Worm (Caenorhabditis elegans) whole organism, L2 larva: ENCODE results near the gene ser-7.
A peak's percentile ranks its signal among the peaks of the same experiment; 100 is the strongest.

Source experiments
- C34F6.9 ChIP-seq: fragments of 150-350 bp; optimal IDR thresholded peaks from 2 replicates; lab custom pipeline; 2014; ENCODE audit warnings: missing biosample characterization, missing genetic modification characterization
- F13H6.1 ChIP-seq: sonication (generic microtip); optimal IDR thresholded peaks from 2 replicates; lab custom pipeline; 2016; ENCODE audit warnings: missing genetic modification characterization, missing compliant biosample characterization
- R02D3.7 ChIP-seq: fragments of 150-350 bp; optimal IDR thresholded peaks from 2 replicates; lab custom pipeline; 2014; ENCODE audit warnings: missing biosample characterization, missing genetic modification characterization
- Y55F3AM.14 ChIP-seq: fragments of 200-800 bp; sonication (Bioruptor generic); optimal IDR thresholded peaks from 2 replicates; lab custom pipeline; 2018; ENCODE audit warnings: mild to moderate bottlenecking, missing genetic modification characterization, missing compliant biosample characterization
- ZK546.5 ChIP-seq: sonication (generic microtip); optimal IDR thresholded peaks from 2 replicates; lab custom pipeline; 2017; ENCODE audit warnings: missing biosample characterization, missing genetic modification characterization
- alr-1 ChIP-seq: fragments of 150-350 bp; optimal IDR thresholded peaks from 2 replicates; lab custom pipeline; 2014; ENCODE audit warnings: missing biosample characterization, missing genetic modification characterization
- aly-2 ChIP-seq: fragments of 150-350 bp; optimal IDR thresholded peaks from 2 replicates; lab custom pipeline; 2014; ENCODE audit warnings: missing biosample characterization, missing genetic modification characterization
- ama-1 ChIP-seq: fragments of 150-350 bp; optimal IDR thresholded peaks from 2 replicates; lab custom pipeline; 2018; ENCODE audit warnings: inconsistent platforms
- blmp-1 ChIP-seq: sonication (generic microtip); optimal IDR thresholded peaks from 2 replicates; lab custom pipeline; 2017; ENCODE audit warnings: missing genetic modification characterization, mild to moderate bottlenecking, missing compliant biosample characterization, antibody characterized with exemption, moderate library complexity; ENCODE audit not compliant: insufficient read depth
- ceh-16 ChIP-seq: fragments of 150-350 bp; optimal IDR thresholded peaks from 2 replicates; lab custom pipeline; 2014; ENCODE audit warnings: missing biosample characterization, missing genetic modification characterization
- ceh-82 ChIP-seq: fragments of 150-350 bp; optimal IDR thresholded peaks from 2 replicates; lab custom pipeline; 2014; ENCODE audit warnings: missing biosample characterization, missing genetic modification characterization
- crh-2 ChIP-seq: sonication (generic microtip); optimal IDR thresholded peaks from 2 replicates; lab custom pipeline; 2017; ENCODE audit warnings: missing biosample characterization, missing genetic modification characterization
- dmd-4 ChIP-seq: sonication (generic microtip); optimal IDR thresholded peaks from 2 replicates; lab custom pipeline; 2017; ENCODE audit warnings: missing biosample characterization, missing genetic modification characterization
- egl-27 ChIP-seq: sonication (generic microtip); optimal IDR thresholded peaks from 3 replicates; lab custom pipeline; 2017; ENCODE audit warnings: missing biosample characterization, missing genetic modification reagents, missing genetic modification characterization
- elt-1 ChIP-seq: fragments of 150-350 bp; optimal IDR thresholded peaks from 2 replicates; lab custom pipeline; 2014; ENCODE audit warnings: missing biosample characterization, missing genetic modification characterization
- elt-3 ChIP-seq: sonication (generic microtip); optimal IDR thresholded peaks from 2 replicates; lab custom pipeline; 2017; ENCODE audit warnings: missing biosample characterization, missing genetic modification characterization
- fos-1 ChIP-seq: fragments of 150-350 bp; optimal IDR thresholded peaks from 2 replicates; lab custom pipeline; 2014; ENCODE audit warnings: missing biosample characterization, missing genetic modification characterization
- gmeb-1 ChIP-seq: fragments of 150-350 bp; optimal IDR thresholded peaks from 2 replicates; lab custom pipeline; 2014; ENCODE audit warnings: missing biosample characterization, missing genetic modification characterization
- lin-11 ChIP-seq: fragments of 150-350 bp; sonication (generic microtip); optimal IDR thresholded peaks from 2 replicates; lab custom pipeline; 2014; ENCODE audit warnings: missing biosample characterization, missing genetic modification characterization, inconsistent platforms, mixed read lengths
- lin-13 ChIP-seq: fragments of 150-350 bp; optimal IDR thresholded peaks from 2 replicates; lab custom pipeline; 2014; ENCODE audit warnings: missing biosample characterization, missing genetic modification reagents, missing genetic modification characterization
- lin-39 ChIP-seq: fragments of 150-350 bp; optimal IDR thresholded peaks from 2 replicates; lab custom pipeline; 2014; ENCODE audit warnings: missing biosample characterization, missing genetic modification reagents, missing genetic modification characterization
- lsy-2 ChIP-seq, 2 experiments: fragments of 150-350 bp in 1 of 2; sonication (generic microtip) in 1 of 2; optimal IDR thresholded peaks; 2 replicates each; lab custom pipeline; 2014 to 2017; ENCODE audit warnings: missing biosample characterization in 2 of 2, missing genetic modification characterization in 2 of 2
- mab-5 ChIP-seq: fragments of 150-350 bp; optimal IDR thresholded peaks from 2 replicates; lab custom pipeline; 2014; ENCODE audit warnings: missing biosample characterization, missing genetic modification characterization
- mbf-1 ChIP-seq: sonication (generic microtip); optimal IDR thresholded peaks from 2 replicates; lab custom pipeline; 2017; ENCODE audit warnings: missing biosample characterization, missing genetic modification characterization
- mdl-1 ChIP-seq, 2 experiments: fragments of 150-350 bp in 1 of 2; sonication (generic microtip) in 1 of 2; optimal IDR thresholded peaks; 2 replicates each; lab custom pipeline; 2017; ENCODE audit warnings: missing biosample characterization in 2 of 2, missing genetic modification characterization in 2 of 2
- nhr-10 ChIP-seq: sonication (generic microtip); optimal IDR thresholded peaks from 2 replicates; lab custom pipeline; 2017; ENCODE audit warnings: missing biosample characterization, missing genetic modification characterization
- nhr-11 ChIP-seq: fragments of 150-350 bp; optimal IDR thresholded peaks from 2 replicates; lab custom pipeline; 2014; ENCODE audit warnings: missing biosample characterization, missing genetic modification characterization
- nhr-12 ChIP-seq: fragments of 150-350 bp; optimal IDR thresholded peaks from 2 replicates; lab custom pipeline; 2014; ENCODE audit warnings: missing biosample characterization, missing genetic modification characterization
- nhr-129 ChIP-seq: fragments of 150-350 bp; optimal IDR thresholded peaks from 2 replicates; lab custom pipeline; 2014; ENCODE audit warnings: missing biosample characterization, missing genetic modification characterization
- nhr-21 ChIP-seq: fragments of 150-350 bp; optimal IDR thresholded peaks from 2 replicates; lab custom pipeline; 2014; ENCODE audit warnings: missing biosample characterization, missing genetic modification characterization
- nhr-23 ChIP-seq: fragments of 150-350 bp; optimal IDR thresholded peaks from 2 replicates; lab custom pipeline; 2014; ENCODE audit warnings: missing biosample characterization, missing genetic modification reagents, missing genetic modification characterization
- nhr-237 ChIP-seq: fragments of 150-350 bp; optimal IDR thresholded peaks from 2 replicates; lab custom pipeline; 2014; ENCODE audit warnings: missing biosample characterization, missing genetic modification characterization
- nhr-25 ChIP-seq: fragments of 150-350 bp; sonication (generic microtip); optimal IDR thresholded peaks from 3 replicates; lab custom pipeline; 2014; ENCODE audit warnings: missing biosample characterization, missing genetic modification characterization
- nhr-6 ChIP-seq: fragments of 150-350 bp; optimal IDR thresholded peaks from 2 replicates; lab custom pipeline; 2014; ENCODE audit warnings: missing biosample characterization, missing genetic modification characterization
- nhr-77 ChIP-seq: fragments of 150-350 bp; optimal IDR thresholded peaks from 2 replicates; lab custom pipeline; 2014; ENCODE audit warnings: missing biosample characterization, missing genetic modification characterization
- peb-1 ChIP-seq: fragments of 150-350 bp; optimal IDR thresholded peaks from 2 replicates; lab custom pipeline; 2014; ENCODE audit warnings: missing biosample characterization, missing genetic modification characterization
- sem-4 ChIP-seq: fragments of 150-350 bp; optimal IDR thresholded peaks from 2 replicates; lab custom pipeline; 2014; ENCODE audit warnings: missing biosample characterization, missing genetic modification reagents, missing genetic modification characterization
- skn-1 ChIP-seq: sonication (generic microtip); optimal IDR thresholded peaks from 2 replicates; lab custom pipeline; 2017; ENCODE audit warnings: missing biosample characterization, missing genetic modification characterization
- sma-3 ChIP-seq: sonication (generic microtip); optimal IDR thresholded peaks from 2 replicates; lab custom pipeline; 2016; ENCODE audit warnings: missing genetic modification reagents, missing genetic modification characterization, missing compliant biosample characterization
- sma-9 ChIP-seq, 2 experiments: fragments of 150-350 bp in 1 of 2; sonication (generic microtip) in 1 of 2; optimal IDR thresholded peaks; 2 replicates each; lab custom pipeline; 2014 to 2016; ENCODE audit warnings: missing genetic modification characterization in 2 of 2, mild to moderate bottlenecking in 1 of 2, missing biosample characterization in 1 of 2, missing compliant biosample characterization in 1 of 2, missing genetic modification reagents in 1 of 2, moderate library complexity in 1 of 2
- snpc-4 ChIP-seq: fragments of 150-350 bp; optimal IDR thresholded peaks from 2 replicates; lab custom pipeline; 2014; ENCODE audit warnings: missing biosample characterization, missing genetic modification characterization
- unc-39 ChIP-seq: fragments of 150-350 bp; optimal IDR thresholded peaks from 2 replicates; lab custom pipeline; 2014; ENCODE audit warnings: missing biosample characterization, missing genetic modification characterization
- unc-55 ChIP-seq: fragments of 150-350 bp; sonication (generic microtip); optimal IDR thresholded peaks from 3 replicates; lab custom pipeline; 2014; ENCODE audit warnings: missing biosample characterization, missing genetic modification reagents, missing genetic modification characterization
- unc-62 ChIP-seq: fragments of 150-350 bp; optimal IDR thresholded peaks from 2 replicates; lab custom pipeline; 2014; ENCODE audit warnings: missing biosample characterization, missing genetic modification reagents, missing genetic modification characterization
- zag-1 ChIP-seq: fragments of 150-350 bp; optimal IDR thresholded peaks from 2 replicates; lab custom pipeline; 2014; ENCODE audit warnings: missing biosample characterization, missing genetic modification characterization
- ztf-1 ChIP-seq: fragments of 200-800 bp; sonication (Bioruptor generic); conservative IDR thresholded peaks from 2 replicates; pipeline ENCODE4 v1.3.6; 2022; ENCODE audit warnings: missing genetic modification characterization, missing compliant biosample characterization
- ztf-11 ChIP-seq: sonication (generic microtip); optimal IDR thresholded peaks from 2 replicates; lab custom pipeline; 2017; ENCODE audit warnings: missing biosample characterization, missing genetic modification characterization
- ztf-4 ChIP-seq: fragments of 150-350 bp; optimal IDR thresholded peaks from 2 replicates; lab custom pipeline; 2014; ENCODE audit warnings: missing biosample characterization, missing genetic modification characterization

The ser-7 gene

ce11 chrX:2687174-2687573 is 13.8 kb downstream of the ser-7 start, which contains the start of gene immt-1:
Gene immt-1, minus strand, starts transcription at chrX:2687184.
- TF ChIP-seq mdl-1 (tag; optimal IDR thresholded peaks at IDR 0.05; lab: Kevin White, UChicago): no peak
- TF ChIP-seq egl-27 (tag; lab: Kevin White, UChicago): no peak
- no peak for TF ChIP-seq nhr-12 (tag; lab: Kevin White, UChicago)
- peak; percentile 90 for TF ChIP-seq fos-1 (tag; lab: Kevin White, UChicago)
- peak; percentile 68 for TF ChIP-seq gmeb-1 (tag; lab: Kevin White, UChicago)
- peak; percentile 73 for TF ChIP-seq zag-1
- TF ChIP-seq sma-3 (GFP tag; lab: Kevin White, UChicago): peak; percentile 56
- no peak for TF ChIP-seq R02D3.7 (tag; lab: Kevin White, UChicago)
- peak; percentile 59 for TF ChIP-seq skn-1
- peak; percentile 76 for TF ChIP-seq lin-13 (GFP tag; lab: Kevin White, UChicago)
- TF ChIP-seq nhr-237 (tag; lab: Kevin White, UChicago): no peak
- no peak for TF ChIP-seq elt-3 (tag; lab: Kevin White, UChicago)
- TF ChIP-seq ama-1: no peak
- no peak for TF ChIP-seq nhr-10 (tag; lab: Kevin White, UChicago)
- peak; percentile 32 for TF ChIP-seq ceh-16 (tag; lab: Kevin White, UChicago)
- no peak for TF ChIP-seq ceh-82 (tag; lab: Kevin White, UChicago)
- peak; percentile 76 for TF ChIP-seq ztf-4
- TF ChIP-seq ztf-11: no peak
- TF ChIP-seq ztf-1: no peak
- TF ChIP-seq crh-2: peak; percentile 85
- peak; percentile 65 for TF ChIP-seq snpc-4 (tag; lab: Kevin White, UChicago)
- TF ChIP-seq elt-1: no peak
- TF ChIP-seq dmd-4 (tag; lab: Kevin White, UChicago): peak; percentile 57
- TF ChIP-seq nhr-11 (tag; lab: Kevin White, UChicago): no peak
- peak; percentile 73 for TF ChIP-seq F13H6.1 (tag; lab: Kevin White, UChicago)
- TF ChIP-seq nhr-25 (tag; lab: Kevin White, UChicago): peak; percentile 65
- TF ChIP-seq sma-9 (GFP tag; optimal IDR thresholded peaks at IDR 0.05; lab: Kevin White, UChicago): peak; percentile 63
- no peak for TF ChIP-seq sma-9 (tag; optimal IDR thresholded peaks at IDR 0.05; lab: Kevin White, UChicago)
- no peak for TF ChIP-seq ZK546.5 (tag; lab: Kevin White, UChicago)
- TF ChIP-seq lin-11 (tag; lab: Kevin White, UChicago): peak; percentile 60
- TF ChIP-seq mab-5: peak; percentile 62
- TF ChIP-seq alr-1 (tag; lab: Kevin White, UChicago): no peak
- no peak for TF ChIP-seq mbf-1 (tag; lab: Kevin White, UChicago)
- no peak for TF ChIP-seq lin-39
- TF ChIP-seq sem-4: peak; percentile 54
- no peak for TF ChIP-seq nhr-6
- TF ChIP-seq Y55F3AM.14 (GFP tag; lab: Kevin White, UChicago): no peak
- peak; percentile 90 for TF ChIP-seq C34F6.9
- peak; percentile 90 for TF ChIP-seq nhr-129 (tag; lab: Kevin White, UChicago)
- peak; percentile 92 for TF ChIP-seq unc-55 (GFP tag; lab: Kevin White, UChicago)
- no peak for TF ChIP-seq blmp-1 (tag; lab: Kevin White, UChicago)
- TF ChIP-seq nhr-77 (tag; lab: Kevin White, UChicago): no peak
- TF ChIP-seq unc-62 (GFP tag; lab: Kevin White, UChicago): no peak
- TF ChIP-seq peb-1 (tag; lab: Kevin White, UChicago): no peak
- no peak for TF ChIP-seq nhr-23 (tag; lab: Kevin White, UChicago)
- no peak for TF ChIP-seq aly-2
- peak; percentile 29 for TF ChIP-seq nhr-21 (tag; lab: Kevin White, UChicago)
- peak; percentile 64 to 91 for TF ChIP-seq lsy-2 (tag; optimal IDR thresholded peaks at IDR 0.05; lab: Kevin White, UChicago)
- TF ChIP-seq unc-39 (tag; lab: Kevin White, UChicago): no peak
